Fruit fly (Drosophila melanogaster) whole organism: ENCODE measurements around the gene Gnf1.

Experiments
- CG8478 ChIP-seq: fragments of >200 bp; optimal IDR thresholded peaks from 2 replicates; lab custom pipeline; 2018; ENCODE audit warnings: inconsistent platforms
- Dll ChIP-seq: fragments of >200 bp; optimal IDR thresholded peaks from 2 replicates; lab custom pipeline; 2017
- EcR ChIP-seq, 2 experiments: fragments of >200 bp; optimal IDR thresholded peaks; 2 replicates each; lab custom pipeline; 2017; ENCODE audit warnings: missing biosample characterization in 2 of 2, missing genetic modification characterization in 2 of 2, missing genetic modification reagents in 2 of 2
- pan ChIP-seq: fragments of >200 bp; optimal IDR thresholded peaks from 2 replicates; lab custom pipeline; 2017
- psq ChIP-seq: fragments of >200 bp; optimal IDR thresholded peaks from 2 replicates; lab custom pipeline; 2017
- usp ChIP-seq: fragments of >200 bp; optimal IDR thresholded peaks from 2 replicates; lab custom pipeline; 2017; ENCODE audit warnings: missing biosample characterization, missing genetic modification characterization, mixed read lengths

Gnf1 gene

dm6 chr3R:4883186-4883746, 23.2 kb upstream of the Gnf1 start:
- TF ChIP-seq EcR (GFP tag; optimal IDR thresholded peaks at IDR 0.05; lab: Kevin White, UChicago) (no peak), psq (lab: Kevin White, UChicago) (no peak), pan (lab: Kevin White, UChicago) (no peak), Dll (lab: Kevin White, UChicago) (no peak), CG8478 (no peak), usp (GFP tag; lab: Kevin White, UChicago) (no peak)

DNA sequence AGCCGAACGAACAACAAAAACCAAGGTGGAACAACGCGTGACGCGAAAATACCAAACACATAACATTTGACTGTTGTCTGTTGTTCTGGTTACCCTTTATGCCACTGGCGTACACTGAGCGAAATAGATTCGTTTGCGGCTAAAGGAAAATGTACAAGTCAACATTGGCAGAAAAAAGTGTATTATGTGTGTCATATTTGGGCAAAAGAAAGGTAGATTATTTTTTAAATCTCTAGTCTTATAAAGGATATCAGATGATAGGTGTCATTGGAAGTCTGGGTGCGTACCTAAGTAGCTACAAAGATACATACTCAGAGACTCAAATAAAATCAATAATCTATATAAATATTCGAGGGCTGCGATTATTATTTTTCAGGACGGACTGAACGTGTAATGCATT, 22.6 kb upstream of the Gnf1 start:
- TF ChIP-seq Dll (lab: Kevin White, UChicago) = no peak
- no peak for TF ChIP-seq pan (lab: Kevin White, UChicago)
- no peak for TF ChIP-seq usp (GFP tag; lab: Kevin White, UChicago)
- TF ChIP-seq psq (lab: Kevin White, UChicago) = no peak
- TF ChIP-seq EcR (GFP tag; optimal IDR thresholded peaks at IDR 0.05; lab: Kevin White, UChicago) = no peak
- TF ChIP-seq CG8478 = no peak

- TF ChIP-seq pan (lab: Kevin White, UChicago) = no peak
- no peak for TF ChIP-seq usp (GFP tag; lab: Kevin White, UChicago)
- no peak for TF ChIP-seq Dll (lab: Kevin White, UChicago)
Measured at dm6 chr3R:4886086-4886812, 20.2 kb upstream of the Gnf1 start.

- no peak for TF ChIP-seq pan (lab: Kevin White, UChicago)
- no peak for TF ChIP-seq usp (GFP tag; lab: Kevin White, UChicago)
- no peak for TF ChIP-seq EcR (GFP tag; optimal IDR thresholded peaks at IDR 0.05; lab: Kevin White, UChicago)
- TF ChIP-seq psq (lab: Kevin White, UChicago) = no peak
- no peak for TF ChIP-seq CG8478
- TF ChIP-seq Dll (lab: Kevin White, UChicago) = no peak
Measured at dm6 chr3R:4895553-4895952, 10.9 kb upstream of the Gnf1 start.

- TF ChIP-seq usp (GFP tag; lab: Kevin White, UChicago) (no peak), EcR (GFP tag; optimal IDR thresholded peaks at IDR 0.05; lab: Kevin White, UChicago) (no peak), pan (lab: Kevin White, UChicago) (no peak), psq (lab: Kevin White, UChicago) (no peak), CG8478 (no peak), Dll (lab: Kevin White, UChicago) (no peak)
Measured at dm6 chr3R:4896946-4897345, 9.5 kb upstream of the Gnf1 start.

- TF ChIP-seq pan (lab: Kevin White, UChicago) (no peak), CG8478 (no peak), psq (lab: Kevin White, UChicago) (no peak), usp (GFP tag; lab: Kevin White, UChicago) (no peak), Dll (lab: Kevin White, UChicago) (no peak), EcR (GFP tag; optimal IDR thresholded peaks at IDR 0.05; lab: Kevin White, UChicago) (no peak)
Measured at dm6 chr3R:4900435-4900834, 6.0 kb upstream of the Gnf1 start.

- TF ChIP-seq CG8478 = no peak
- TF ChIP-seq Dll (lab: Kevin White, UChicago) = no peak
- no peak for TF ChIP-seq pan (lab: Kevin White, UChicago)
- no peak for TF ChIP-seq usp (GFP tag; lab: Kevin White, UChicago)
- TF ChIP-seq psq (lab: Kevin White, UChicago) = no peak
- no peak for TF ChIP-seq EcR (GFP tag; optimal IDR thresholded peaks at IDR 0.05; lab: Kevin White, UChicago)
Measured at dm6 chr3R:4901189-4901588, 5.2 kb upstream of the Gnf1 start.

dm6 chr3R:4901782-4902181, 4.6 kb upstream of the Gnf1 start:
- TF ChIP-seq CG8478 (no peak), pan (lab: Kevin White, UChicago) (no peak), Dll (lab: Kevin White, UChicago) (no peak), psq (lab: Kevin White, UChicago) (no peak), usp (GFP tag; lab: Kevin White, UChicago) (no peak), EcR (GFP tag; optimal IDR thresholded peaks at IDR 0.05; lab: Kevin White, UChicago) (no peak)

- TF ChIP-seq psq (lab: Kevin White, UChicago) = no peak
- TF ChIP-seq CG8478 = no peak
- no peak for TF ChIP-seq pan (lab: Kevin White, UChicago)
Measured at dm6 chr3R:4903565-4903964, 2.9 kb upstream of the Gnf1 start.

- TF ChIP-seq pan (lab: Kevin White, UChicago) = no peak
- TF ChIP-seq CG8478 = no peak
- no peak for TF ChIP-seq EcR (GFP tag; optimal IDR thresholded peaks at IDR 0.05; lab: Kevin White, UChicago)
- no peak for TF ChIP-seq usp (GFP tag; lab: Kevin White, UChicago)
- TF ChIP-seq Dll (lab: Kevin White, UChicago) = no peak
- no peak for TF ChIP-seq psq (lab: Kevin White, UChicago)
Measured at dm6 chr3R:4904844-4905243, 1.6 kb upstream of the Gnf1 start.

- TF ChIP-seq EcR (GFP tag; optimal IDR thresholded peaks at IDR 0.05; lab: Kevin White, UChicago) = no peak
- TF ChIP-seq Dll (lab: Kevin White, UChicago) = no peak
- no peak for TF ChIP-seq psq (lab: Kevin White, UChicago)
- no peak for TF ChIP-seq pan (lab: Kevin White, UChicago)
- TF ChIP-seq usp (GFP tag; lab: Kevin White, UChicago) = no peak
- no peak for TF ChIP-seq CG8478
Measured at dm6 chr3R:4906627-4906940, 162 bp downstream of the Gnf1 start.

- TF ChIP-seq CG8478 (no peak), EcR (GFP tag; optimal IDR thresholded peaks at IDR 0.05; lab: Kevin White, UChicago) (no peak)
Measured at dm6 chr3R:4910365-4910810, 4.0 kb downstream of the Gnf1 start, which contains the start of gene Cdep. Cdep (plus strand) TSS chr3R:4910552.
